Worm (Caenorhabditis elegans) whole organism, L2 larva: Measurements from ENCODE around the gene C56A3.5.

Experiments
- C34F6.9 ChIP-seq: fragments of 150-350 bp; optimal IDR thresholded peaks from 2 replicates; lab custom pipeline; 2014; ENCODE audit warnings: missing biosample characterization, missing genetic modification characterization
- F13H6.1 ChIP-seq: sonication (generic microtip); optimal IDR thresholded peaks from 2 replicates; lab custom pipeline; 2016; ENCODE audit warnings: missing genetic modification characterization, missing compliant biosample characterization
- R02D3.7 ChIP-seq: fragments of 150-350 bp; optimal IDR thresholded peaks from 2 replicates; lab custom pipeline; 2014; ENCODE audit warnings: missing biosample characterization, missing genetic modification characterization
- ZK546.5 ChIP-seq: sonication (generic microtip); optimal IDR thresholded peaks from 2 replicates; lab custom pipeline; 2017; ENCODE audit warnings: missing biosample characterization, missing genetic modification characterization
- alr-1 ChIP-seq: fragments of 150-350 bp; optimal IDR thresholded peaks from 2 replicates; lab custom pipeline; 2014; ENCODE audit warnings: missing biosample characterization, missing genetic modification characterization
- ama-1 ChIP-seq: fragments of 150-350 bp; optimal IDR thresholded peaks from 2 replicates; lab custom pipeline; 2018; ENCODE audit warnings: inconsistent platforms
- blmp-1 ChIP-seq: sonication (generic microtip); optimal IDR thresholded peaks from 2 replicates; lab custom pipeline; 2017; ENCODE audit warnings: missing genetic modification characterization, mild to moderate bottlenecking, missing compliant biosample characterization, antibody characterized with exemption, moderate library complexity; ENCODE audit not compliant: insufficient read depth
- ceh-16 ChIP-seq: fragments of 150-350 bp; optimal IDR thresholded peaks from 2 replicates; lab custom pipeline; 2014; ENCODE audit warnings: missing biosample characterization, missing genetic modification characterization
- ceh-82 ChIP-seq: fragments of 150-350 bp; optimal IDR thresholded peaks from 2 replicates; lab custom pipeline; 2014; ENCODE audit warnings: missing biosample characterization, missing genetic modification characterization
- crh-2 ChIP-seq: sonication (generic microtip); optimal IDR thresholded peaks from 2 replicates; lab custom pipeline; 2017; ENCODE audit warnings: missing biosample characterization, missing genetic modification characterization
- egl-27 ChIP-seq: sonication (generic microtip); optimal IDR thresholded peaks from 3 replicates; lab custom pipeline; 2017; ENCODE audit warnings: missing biosample characterization, missing genetic modification reagents, missing genetic modification characterization
- elt-1 ChIP-seq: fragments of 150-350 bp; optimal IDR thresholded peaks from 2 replicates; lab custom pipeline; 2014; ENCODE audit warnings: missing biosample characterization, missing genetic modification characterization
- elt-3 ChIP-seq: sonication (generic microtip); optimal IDR thresholded peaks from 2 replicates; lab custom pipeline; 2017; ENCODE audit warnings: missing biosample characterization, missing genetic modification characterization
- fos-1 ChIP-seq: fragments of 150-350 bp; optimal IDR thresholded peaks from 2 replicates; lab custom pipeline; 2014; ENCODE audit warnings: missing biosample characterization, missing genetic modification characterization
- gmeb-1 ChIP-seq: fragments of 150-350 bp; optimal IDR thresholded peaks from 2 replicates; lab custom pipeline; 2014; ENCODE audit warnings: missing biosample characterization, missing genetic modification characterization
- lin-11 ChIP-seq: fragments of 150-350 bp; sonication (generic microtip); optimal IDR thresholded peaks from 2 replicates; lab custom pipeline; 2014; ENCODE audit warnings: missing biosample characterization, missing genetic modification characterization, inconsistent platforms, mixed read lengths
- lin-13 ChIP-seq: fragments of 150-350 bp; optimal IDR thresholded peaks from 2 replicates; lab custom pipeline; 2014; ENCODE audit warnings: missing biosample characterization, missing genetic modification reagents, missing genetic modification characterization
- lsy-2 ChIP-seq, 2 experiments: fragments of 150-350 bp in 1 of 2; sonication (generic microtip) in 1 of 2; optimal IDR thresholded peaks; 2 replicates each; lab custom pipeline; 2014 to 2017; ENCODE audit warnings: missing biosample characterization in 2 of 2, missing genetic modification characterization in 2 of 2
- mab-5 ChIP-seq: fragments of 150-350 bp; optimal IDR thresholded peaks from 2 replicates; lab custom pipeline; 2014; ENCODE audit warnings: missing biosample characterization, missing genetic modification characterization
- mbf-1 ChIP-seq: sonication (generic microtip); optimal IDR thresholded peaks from 2 replicates; lab custom pipeline; 2017; ENCODE audit warnings: missing biosample characterization, missing genetic modification characterization
- mdl-1 ChIP-seq, 2 experiments: fragments of 150-350 bp in 1 of 2; sonication (generic microtip) in 1 of 2; optimal IDR thresholded peaks; 2 replicates each; lab custom pipeline; 2017; ENCODE audit warnings: missing biosample characterization in 2 of 2, missing genetic modification characterization in 2 of 2
- nhr-10 ChIP-seq: sonication (generic microtip); optimal IDR thresholded peaks from 2 replicates; lab custom pipeline; 2017; ENCODE audit warnings: missing biosample characterization, missing genetic modification characterization
- nhr-11 ChIP-seq: fragments of 150-350 bp; optimal IDR thresholded peaks from 2 replicates; lab custom pipeline; 2014; ENCODE audit warnings: missing biosample characterization, missing genetic modification characterization
- nhr-129 ChIP-seq: fragments of 150-350 bp; optimal IDR thresholded peaks from 2 replicates; lab custom pipeline; 2014; ENCODE audit warnings: missing biosample characterization, missing genetic modification characterization
- nhr-21 ChIP-seq: fragments of 150-350 bp; optimal IDR thresholded peaks from 2 replicates; lab custom pipeline; 2014; ENCODE audit warnings: missing biosample characterization, missing genetic modification characterization
- nhr-23 ChIP-seq: fragments of 150-350 bp; optimal IDR thresholded peaks from 2 replicates; lab custom pipeline; 2014; ENCODE audit warnings: missing biosample characterization, missing genetic modification reagents, missing genetic modification characterization
- nhr-237 ChIP-seq: fragments of 150-350 bp; optimal IDR thresholded peaks from 2 replicates; lab custom pipeline; 2014; ENCODE audit warnings: missing biosample characterization, missing genetic modification characterization
- nhr-25 ChIP-seq: fragments of 150-350 bp; sonication (generic microtip); optimal IDR thresholded peaks from 3 replicates; lab custom pipeline; 2014; ENCODE audit warnings: missing biosample characterization, missing genetic modification characterization
- nhr-6 ChIP-seq: fragments of 150-350 bp; optimal IDR thresholded peaks from 2 replicates; lab custom pipeline; 2014; ENCODE audit warnings: missing biosample characterization, missing genetic modification characterization
- nhr-77 ChIP-seq: fragments of 150-350 bp; optimal IDR thresholded peaks from 2 replicates; lab custom pipeline; 2014; ENCODE audit warnings: missing biosample characterization, missing genetic modification characterization
- peb-1 ChIP-seq: fragments of 150-350 bp; optimal IDR thresholded peaks from 2 replicates; lab custom pipeline; 2014; ENCODE audit warnings: missing biosample characterization, missing genetic modification characterization
- sem-4 ChIP-seq: fragments of 150-350 bp; optimal IDR thresholded peaks from 2 replicates; lab custom pipeline; 2014; ENCODE audit warnings: missing biosample characterization, missing genetic modification reagents, missing genetic modification characterization
- skn-1 ChIP-seq: sonication (generic microtip); optimal IDR thresholded peaks from 2 replicates; lab custom pipeline; 2017; ENCODE audit warnings: missing biosample characterization, missing genetic modification characterization
- sma-3 ChIP-seq: sonication (generic microtip); optimal IDR thresholded peaks from 2 replicates; lab custom pipeline; 2016; ENCODE audit warnings: missing genetic modification reagents, missing genetic modification characterization, missing compliant biosample characterization
- sma-9 ChIP-seq, 2 experiments: fragments of 150-350 bp in 1 of 2; sonication (generic microtip) in 1 of 2; optimal IDR thresholded peaks; 2 replicates each; lab custom pipeline; 2014 to 2016; ENCODE audit warnings: missing genetic modification characterization in 2 of 2, mild to moderate bottlenecking in 1 of 2, missing biosample characterization in 1 of 2, missing compliant biosample characterization in 1 of 2, missing genetic modification reagents in 1 of 2, moderate library complexity in 1 of 2
- snpc-4 ChIP-seq: fragments of 150-350 bp; optimal IDR thresholded peaks from 2 replicates; lab custom pipeline; 2014; ENCODE audit warnings: missing biosample characterization, missing genetic modification characterization
- unc-39 ChIP-seq: fragments of 150-350 bp; optimal IDR thresholded peaks from 2 replicates; lab custom pipeline; 2014; ENCODE audit warnings: missing biosample characterization, missing genetic modification characterization
- unc-55 ChIP-seq: fragments of 150-350 bp; sonication (generic microtip); optimal IDR thresholded peaks from 3 replicates; lab custom pipeline; 2014; ENCODE audit warnings: missing biosample characterization, missing genetic modification reagents, missing genetic modification characterization
- unc-62 ChIP-seq: fragments of 150-350 bp; optimal IDR thresholded peaks from 2 replicates; lab custom pipeline; 2014; ENCODE audit warnings: missing biosample characterization, missing genetic modification reagents, missing genetic modification characterization
- zag-1 ChIP-seq: fragments of 150-350 bp; optimal IDR thresholded peaks from 2 replicates; lab custom pipeline; 2014; ENCODE audit warnings: missing biosample characterization, missing genetic modification characterization
- ztf-4 ChIP-seq: fragments of 150-350 bp; optimal IDR thresholded peaks from 2 replicates; lab custom pipeline; 2014; ENCODE audit warnings: missing biosample characterization, missing genetic modification characterization

Gene C56A3.5

DNA sequence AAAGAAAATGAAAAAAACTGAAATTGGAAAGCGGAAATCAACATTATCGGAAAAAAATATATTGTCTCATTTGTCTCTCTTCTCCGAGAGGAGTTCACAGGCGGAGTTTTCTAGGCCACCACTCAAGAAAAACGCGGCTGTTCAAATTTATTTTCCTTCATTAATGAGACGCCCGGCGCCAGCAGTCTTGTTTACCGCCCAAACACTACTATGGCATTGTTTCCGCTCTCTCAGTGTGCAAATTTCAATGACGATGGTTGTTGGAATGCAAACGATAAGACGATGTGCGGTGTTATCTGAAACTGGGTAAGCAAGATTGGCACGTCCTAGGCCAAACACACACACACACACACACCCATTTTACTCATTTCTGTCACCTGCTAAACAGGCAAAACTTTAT is 5.0 kb downstream of the C56A3.5 start, which contains the start of gene cav-2 (continued):
- no peak for TF ChIP-seq ceh-82 (tag; lab: Kevin White, UChicago)
- TF ChIP-seq ceh-16 (tag; lab: Kevin White, UChicago) = no peak
- peak; percentile 83 for TF ChIP-seq sma-3 (GFP tag; lab: Kevin White, UChicago)
- no peak for TF ChIP-seq elt-3 (tag; lab: Kevin White, UChicago)
- TF ChIP-seq R02D3.7 (tag; lab: Kevin White, UChicago) = no peak
- peak; percentile 81 for TF ChIP-seq F13H6.1 (tag; lab: Kevin White, UChicago)
- peak; percentile 48 for TF ChIP-seq nhr-129 (tag; lab: Kevin White, UChicago)
- no peak for TF ChIP-seq nhr-237 (tag; lab: Kevin White, UChicago)

DNA sequence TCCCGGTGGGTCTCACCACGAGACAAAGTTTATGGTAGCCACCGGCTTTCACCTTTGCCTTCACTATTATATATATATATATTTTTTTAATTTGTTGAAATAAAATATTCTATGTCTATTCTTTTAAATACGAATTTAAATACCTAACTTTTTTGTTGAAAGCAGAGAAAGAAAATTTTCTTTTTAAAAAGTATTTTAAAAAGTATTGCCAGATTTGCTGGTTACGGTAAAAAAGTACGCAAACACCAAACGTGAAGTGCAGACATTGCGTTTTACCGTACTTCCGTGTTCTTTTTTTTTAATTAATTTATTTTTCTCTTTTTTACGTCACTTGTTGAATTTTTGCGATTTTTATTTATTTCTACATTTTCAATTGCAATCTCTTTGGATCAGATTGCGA is 8.2 kb downstream of the C56A3.5 start, which contains the start of gene C56A3.8:
Gene C56A3.8, plus strand, starts transcription at position 301 of the 400 bp plus-strand sequence.
- TF ChIP-seq unc-62 (GFP tag; lab: Kevin White, UChicago) = no peak
- no peak for TF ChIP-seq mdl-1 (tag; optimal IDR thresholded peaks at IDR 0.05; lab: Kevin White, UChicago)
- no peak for TF ChIP-seq gmeb-1 (tag; lab: Kevin White, UChicago)
- TF ChIP-seq alr-1 (tag; lab: Kevin White, UChicago) = no peak
- TF ChIP-seq skn-1 (tag; lab: Kevin White, UChicago) = no peak
- no peak for TF ChIP-seq sma-9 (GFP tag; optimal IDR thresholded peaks at IDR 0.05; lab: Kevin White, UChicago)
- no peak for TF ChIP-seq sma-9 (tag; optimal IDR thresholded peaks at IDR 0.05; lab: Kevin White, UChicago)
- TF ChIP-seq crh-2 (tag; lab: Kevin White, UChicago) = no peak
- no peak for TF ChIP-seq mab-5 (tag; lab: Kevin White, UChicago)
- TF ChIP-seq ZK546.5 (tag; lab: Kevin White, UChicago) = no peak
- no peak for TF ChIP-seq ama-1 (lab: Kevin White, UChicago)
- no peak for TF ChIP-seq blmp-1 (tag; lab: Kevin White, UChicago)
- no peak for TF ChIP-seq mbf-1 (tag; lab: Kevin White, UChicago)
- no peak for TF ChIP-seq ceh-82 (tag; lab: Kevin White, UChicago)
- TF ChIP-seq peb-1 (tag; lab: Kevin White, UChicago) = no peak
- TF ChIP-seq sem-4 = no peak
- no peak for TF ChIP-seq nhr-77 (tag; lab: Kevin White, UChicago)
- no peak for TF ChIP-seq elt-1 (tag; lab: Kevin White, UChicago)
- no peak for TF ChIP-seq nhr-25
- TF ChIP-seq lin-11 = no peak
- TF ChIP-seq lsy-2 (tag; optimal IDR thresholded peaks at IDR 0.05; lab: Kevin White, UChicago) = no peak

DNA sequence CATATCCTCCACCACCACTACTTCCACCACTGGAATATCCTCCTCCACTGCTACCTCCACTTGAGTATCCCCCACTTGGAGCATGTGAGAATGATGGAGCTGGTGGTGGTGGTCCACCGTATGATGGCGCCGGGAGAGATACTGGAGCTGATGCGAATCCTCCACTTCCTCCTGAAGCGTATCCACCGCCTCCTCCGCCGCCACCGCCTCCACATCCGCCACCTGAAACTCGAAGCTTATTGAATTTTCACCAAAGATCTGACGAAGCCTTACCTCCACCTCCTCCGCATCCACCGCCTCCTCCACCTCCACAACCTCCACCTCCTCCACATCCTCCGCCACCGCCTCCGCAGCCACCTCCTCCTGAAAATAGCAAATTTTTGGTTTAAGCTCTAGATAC is 11.0 kb downstream of the C56A3.5 start:
- no peak for TF ChIP-seq lin-13 (GFP tag; lab: Kevin White, UChicago)
- no peak for TF ChIP-seq lin-11
- no peak for TF ChIP-seq nhr-11 (tag; lab: Kevin White, UChicago)
- TF ChIP-seq ceh-16 (tag; lab: Kevin White, UChicago) = no peak
- no peak for TF ChIP-seq lsy-2 (tag; optimal IDR thresholded peaks at IDR 0.05; lab: Kevin White, UChicago)
- TF ChIP-seq alr-1 (tag; lab: Kevin White, UChicago) = no peak
- TF ChIP-seq crh-2 (tag; lab: Kevin White, UChicago) = no peak
- TF ChIP-seq, all 48 proteins: peak for 0

DNA sequence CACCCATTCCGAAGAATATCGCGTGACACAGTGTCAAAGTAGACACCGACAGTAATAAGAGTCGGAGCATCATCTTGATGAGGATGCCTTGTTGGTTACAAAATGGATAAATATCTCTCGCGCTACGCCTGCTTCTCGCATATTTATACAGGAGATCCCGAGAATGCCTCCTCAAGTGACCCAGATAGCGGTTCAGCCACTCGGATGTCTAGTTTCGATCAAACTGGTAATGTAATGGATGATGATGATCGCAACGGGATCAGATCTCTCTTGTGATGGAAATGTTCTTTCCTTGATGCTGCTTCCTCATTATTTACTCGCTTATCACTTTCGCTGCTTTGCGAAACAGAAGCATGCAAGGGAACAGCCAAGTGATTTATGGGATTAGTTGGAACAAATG is 12.1 kb downstream of the C56A3.5 start, which contains the start of gene grl-17:
Gene grl-17, minus strand, starts transcription at position 101 of the 400 bp plus-strand sequence.
- TF ChIP-seq blmp-1 (tag; lab: Kevin White, UChicago) = no peak
- TF ChIP-seq, all 48 proteins: peak for 0

DNA sequence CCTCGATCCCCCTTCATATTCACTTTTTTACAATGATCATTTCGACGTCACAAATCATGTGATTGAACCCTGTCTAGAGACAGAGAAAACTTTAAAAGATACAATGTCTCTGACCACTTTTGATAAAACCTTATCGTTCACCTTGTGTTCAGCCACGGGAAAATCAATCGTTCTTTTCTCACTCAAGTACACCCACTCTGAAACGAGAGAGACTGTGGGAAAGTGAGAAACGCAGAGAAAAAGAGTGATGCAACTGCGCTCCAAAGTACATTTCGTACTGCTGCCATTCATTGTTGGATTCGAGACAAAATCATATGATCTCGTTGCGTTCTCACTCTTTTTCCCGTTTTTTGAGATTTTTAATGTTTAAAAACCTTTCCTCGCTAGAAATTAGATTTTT is 13.4 kb downstream of the C56A3.5 start:
- peak; percentile 95 for TF ChIP-seq sma-3 (GFP tag; lab: Kevin White, UChicago)
- TF ChIP-seq lsy-2 (tag; optimal IDR thresholded peaks at IDR 0.05; lab: Kevin White, UChicago) = peak; percentile 47 to 91
- TF ChIP-seq ama-1 (lab: Kevin White, UChicago) = peak; percentile 76
- no peak for TF ChIP-seq elt-3 (tag; lab: Kevin White, UChicago)
- TF ChIP-seq nhr-237 (tag; lab: Kevin White, UChicago) = no peak
- no peak for TF ChIP-seq nhr-23 (tag; lab: Kevin White, UChicago)
- TF ChIP-seq F13H6.1 (tag; lab: Kevin White, UChicago) = peak; percentile 87
- peak; percentile 75 for TF ChIP-seq blmp-1 (tag; lab: Kevin White, UChicago)
- peak; percentile 89 for TF ChIP-seq sma-9 (GFP tag; optimal IDR thresholded peaks at IDR 0.05; lab: Kevin White, UChicago)
- no peak for TF ChIP-seq sma-9 (tag; optimal IDR thresholded peaks at IDR 0.05; lab: Kevin White, UChicago)
- TF ChIP-seq sem-4 = peak; percentile 61
- TF ChIP-seq ceh-82 (tag; lab: Kevin White, UChicago) = peak; percentile 22
- peak; percentile 76 for TF ChIP-seq ztf-4
- peak; percentile 94 for TF ChIP-seq nhr-25
- peak; percentile 88 for TF ChIP-seq fos-1 (tag; lab: Kevin White, UChicago)
- peak; percentile 59 for TF ChIP-seq mab-5 (tag; lab: Kevin White, UChicago)
- peak; percentile 98 for TF ChIP-seq C34F6.9 (tag; lab: Kevin White, UChicago)
- TF ChIP-seq ceh-16 (tag; lab: Kevin White, UChicago) = no peak
- peak; percentile 88 for TF ChIP-seq gmeb-1 (tag; lab: Kevin White, UChicago)
- TF ChIP-seq crh-2 (tag; lab: Kevin White, UChicago) = peak; percentile 96
- TF ChIP-seq mdl-1 (tag; optimal IDR thresholded peaks at IDR 0.05; lab: Kevin White, UChicago) = peak in 1 of 2 experiments; percentile 65
- peak; percentile 83 for TF ChIP-seq snpc-4 (tag; lab: Kevin White, UChicago)
- TF ChIP-seq zag-1 (tag; lab: Kevin White, UChicago) = peak; percentile 56
- no peak for TF ChIP-seq unc-39 (tag; lab: Kevin White, UChicago)
- peak; percentile 96 for TF ChIP-seq nhr-21
- TF ChIP-seq unc-55 (GFP tag; lab: Kevin White, UChicago) = peak; percentile 85
- peak; percentile 98 for TF ChIP-seq nhr-129 (tag; lab: Kevin White, UChicago)
- TF ChIP-seq lin-13 (GFP tag; lab: Kevin White, UChicago) = peak; percentile 68
- TF ChIP-seq nhr-10 = no peak
- no peak for TF ChIP-seq nhr-6 (tag; lab: Kevin White, UChicago)
- peak; percentile 4 for TF ChIP-seq egl-27 (tag; lab: Kevin White, UChicago)
